Fruit fly (Drosophila melanogaster) whole organism, pupa: Measurements from ENCODE around the gene prd.

Experiments used
- CG10348 ChIP-seq: fragments of 200-800 bp; sonication (Bioruptor generic); IDR thresholded peaks from 2 replicates; pipeline ENCODE4 v1.3.6; 2022; ENCODE audit warnings: missing biosample characterization, missing genetic modification characterization
- CG13204 ChIP-seq: fragments of 200-800 bp; sonication (Bioruptor generic); optimal IDR thresholded peaks from 2 replicates; lab custom pipeline; 2018; ENCODE audit warnings: missing biosample characterization, mild to moderate bottlenecking, missing genetic modification characterization, moderate library complexity
- CG14655 ChIP-seq: fragments of 200-800 bp; sonication (Bioruptor generic); optimal IDR thresholded peaks from 3 replicates; lab custom pipeline; 2017; ENCODE audit warnings: mild to moderate bottlenecking, missing biosample characterization, missing genetic modification reagents, missing genetic modification characterization
- CG32121 ChIP-seq: fragments of 200-800 bp; sonication (Bioruptor generic); IDR thresholded peaks from 2 replicates; pipeline ENCODE4 v1.3.6; 2022; ENCODE audit warnings: missing biosample characterization, missing genetic modification characterization
- CG8301 ChIP-seq: fragments of 200-800 bp; sonication (Bioruptor generic); optimal IDR thresholded peaks from 2 replicates; lab custom pipeline; 2018; ENCODE audit warnings: missing biosample characterization, mild to moderate bottlenecking, missing genetic modification characterization
- Ets98B ChIP-seq: fragments of 200-800 bp; sonication (Bioruptor generic); IDR thresholded peaks from 2 replicates; pipeline ENCODE4 v1.3.6; 2022; ENCODE audit warnings: missing biosample characterization, missing genetic modification characterization
- Pif1B ChIP-seq: fragments of 200-800 bp; sonication (Bioruptor generic); optimal IDR thresholded peaks from 3 replicates; lab custom pipeline; 2016; ENCODE audit warnings: missing biosample characterization, missing genetic modification characterization
- gl ChIP-seq: fragments of 200-800 bp; sonication (Bioruptor generic); optimal IDR thresholded peaks from 2 replicates; lab custom pipeline; 2018; ENCODE audit warnings: missing biosample characterization, mild to moderate bottlenecking, missing genetic modification characterization

- no peak for TF ChIP-seq CG13204 (GFP tag; lab: Kevin White, UChicago)
- peak; percentile 50 for TF ChIP-seq gl (tag; lab: Kevin White, UChicago)
- TF ChIP-seq CG10348, result peak; percentile 74
- TF ChIP-seq CG14655 (GFP tag; lab: Kevin White, UChicago), result peak; percentile 99
- TF ChIP-seq CG32121 (GFP tag; lab: Robert Waterston, UW), result peak; percentile 96
- TF ChIP-seq CG8301, result peak; percentile 97
- TF ChIP-seq Pif1B (GFP tag; lab: Kevin White, UChicago), result peak; percentile 91
- TF ChIP-seq Ets98B, result peak; percentile 90
Observed at dm6 chr2L:12065683-12066386, 19.8 kb downstream of the prd start.
